Fruit fly (Drosophila melanogaster): ENCODE measurements around the gene CG13733.

Gene CG13733

dm6 chr3L:17461369-17462012 is 17.2 kb downstream of the CG13733 start (continued):
- TF ChIP-seq ATbp (GFP tag; optimal IDR thresholded peaks at IDR 0.05) (peak; percentile 20), unpg (GFP tag; optimal IDR thresholded peaks at IDR 0.05) (peak; percentile 0), croc (GFP tag; conservative IDR thresholded peaks at IDR 0.05) (no peak), CG7963 (GFP tag; IDR thresholded peaks at IDR 0.05; ENCODE audit: partially characterized antibody) (no peak), sens (GFP tag) (peak; percentile 11), chm (GFP tag; IDR thresholded peaks at IDR 0.05) (no peak), Hr39 (optimal IDR thresholded peaks at IDR 0.05) (no peak), sna (GFP tag; IDR thresholded peaks at IDR 0.05; ENCODE audit: partially characterized antibody) (no peak), oc (tag; optimal IDR thresholded peaks at IDR 0.05) (no peak), CG32772 (GFP tag; IDR thresholded peaks at IDR 0.05) (no peak), Ravus (GFP tag; IDR thresholded peaks at IDR 0.05) (no peak), br (optimal IDR thresholded peaks at IDR 0.05) (no peak), Rfx (GFP tag; IDR thresholded peaks at IDR 0.05) (peak; percentile 48), wek (GFP tag; optimal IDR thresholded peaks at IDR 0.05) (no peak), usp (GFP tag; optimal IDR thresholded peaks at IDR 0.05) (no peak), YL-1 (GFP tag; optimal IDR thresholded peaks at IDR 0.05) (no peak), CG17359 (tag; optimal IDR thresholded peaks at IDR 0.05) (no peak), NfI (GFP tag; optimal IDR thresholded peaks at IDR 0.05) (no peak), sd (tag; optimal IDR thresholded peaks at IDR 0.05) (no peak), onecut (GFP tag; IDR thresholded peaks at IDR 0.05) (peak; percentile 77), CG30431 (GFP tag; optimal IDR thresholded peaks at IDR 0.05) (no peak), CG4404 (GFP tag; IDR thresholded peaks at IDR 0.05) (no peak; the same call in 1 of the 2 replicates), Nf-YC (tag; optimal IDR thresholded peaks at IDR 0.05) (no peak), Xrp1 (GFP tag; IDR thresholded peaks at IDR 0.05) (peak; percentile 59), odd (GFP tag; optimal IDR thresholded peaks at IDR 0.05) (no peak), tap (tag; optimal IDR thresholded peaks at IDR 0.05) (no peak), Lim3 (GFP tag; IDR thresholded peaks at IDR 0.05) (no peak), Dfd (GFP tag; optimal IDR thresholded peaks at IDR 0.05) (no peak), pb (GFP tag; optimal IDR thresholded peaks at IDR 0.05) (no peak), bbx (GFP tag; IDR thresholded peaks at IDR 0.05; ENCODE audit: partially characterized antibody) (no peak), CG17385 (GFP tag; optimal IDR thresholded peaks at IDR 0.05) (no peak), CG17361 (GFP tag; IDR thresholded peaks at IDR 0.05) (0 out of 3 replicates have a peak, but pooled peaks have one; percentile 9), CG15269 (tag; optimal IDR thresholded peaks at IDR 0.05) (no peak), CG14667 (GFP tag; IDR thresholded peaks at IDR 0.05) (0 out of 2 replicates have a peak, but pooled peaks have one; percentile 31), CG7745 (tag; optimal IDR thresholded peaks at IDR 0.05) (no peak), NK7.1 (GFP tag; optimal IDR thresholded peaks at IDR 0.05) (no peak), schlank (tag; optimal IDR thresholded peaks at IDR 0.05) (no peak), crol (GFP tag; IDR thresholded peaks at IDR 0.05) (peak; percentile 60), ewg (GFP tag; optimal IDR thresholded peaks at IDR 0.05) (no peak), CG6689 (GFP tag; IDR thresholded peaks at IDR 0.05) (0 out of 2 replicates have a peak, but pooled peaks have one; percentile 19), CG2202 (tag; optimal IDR thresholded peaks at IDR 0.05) (no peak), CG34224 (GFP tag; IDR thresholded peaks at IDR 0.05; ENCODE audit: partially characterized antibody) (no peak), prd (optimal IDR thresholded peaks at IDR 0.05) (no peak), prd (GFP tag; IDR thresholded peaks at IDR 0.05) (peak; percentile 61; the same call in 1 of the 3 replicates), zfh1 (GFP tag; IDR thresholded peaks at IDR 0.05) (peak; percentile 37; the same call in 1 of the 3 replicates), pan (optimal IDR thresholded peaks at IDR 0.05) (no peak), pan (GFP tag; optimal IDR thresholded peaks at IDR 0.05 in 1 of 2, IDR thresholded peaks at IDR 0.05 in 1 of 2) (peak in 1 of 2 experiments; percentile 43), fd96Cb (tag; optimal IDR thresholded peaks at IDR 0.05) (no peak), CG2889 (GFP tag; IDR thresholded peaks at IDR 0.05) (no peak), CG7556 (GFP tag; optimal IDR thresholded peaks at IDR 0.05) (no peak), Rx (GFP tag; IDR thresholded peaks at IDR 0.05) (no peak), Atf-2 (GFP tag; optimal IDR thresholded peaks at IDR 0.05) (no peak)
